Fruit fly (Drosophila melanogaster) whole organism, embryonic: ENCODE data around the gene Aprt.

Source experiments
- B-H2 ChIP-seq: fragments of 200-800 bp; sonication (Bioruptor generic); optimal IDR thresholded peaks from 2 replicates; lab custom pipeline; 2018; ENCODE audit warnings: missing biosample characterization, mild to moderate bottlenecking, missing genetic modification characterization
- CG1024 ChIP-seq: fragments of 200-800 bp; sonication (Bioruptor generic); IDR thresholded peaks from 2 replicates; pipeline ENCODE4 v1.3.6; 2022; ENCODE audit warnings: missing biosample characterization, missing genetic modification characterization
- CG11695 ChIP-seq: fragments of 200-800 bp; sonication (Bioruptor generic); IDR thresholded peaks from 3 replicates; pipeline ENCODE4 v1.3.6; 2022; ENCODE audit warnings: missing biosample characterization, missing genetic modification characterization
- CG12769 ChIP-seq: fragments of 200-800 bp; sonication (Bioruptor generic); optimal IDR thresholded peaks from 2 replicates; lab custom pipeline; 2019; ENCODE audit warnings: missing biosample characterization, mild to moderate bottlenecking, missing genetic modification characterization, moderate library complexity
- CG13287 ChIP-seq: fragments of 200-800 bp; sonication (Bioruptor generic); IDR thresholded peaks from 2 replicates; pipeline ENCODE4 v1.3.6; 2022; ENCODE audit warnings: missing biosample characterization, missing genetic modification characterization; ENCODE audit not compliant: partially characterized antibody
- CG13894 ChIP-seq: fragments of 200-800 bp; sonication (Bioruptor generic); optimal IDR thresholded peaks from 3 replicates; lab custom pipeline; 2018; ENCODE audit warnings: missing biosample characterization, mild to moderate bottlenecking, missing genetic modification characterization, moderate library complexity
- CG14014 ChIP-seq: fragments of 200-800 bp; sonication (Bioruptor generic); IDR thresholded peaks from 2 replicates; pipeline ENCODE4 v1.3.6; 2022; ENCODE audit warnings: missing biosample characterization, missing genetic modification characterization
- CG1603 ChIP-seq: fragments of 200-800 bp; sonication (Bioruptor generic); optimal IDR thresholded peaks from 2 replicates; lab custom pipeline; 2019; ENCODE audit warnings: missing biosample characterization, mild to moderate bottlenecking, missing genetic modification characterization, moderate library complexity
- CG1647 ChIP-seq: fragments of 200-800 bp; sonication (Bioruptor generic); optimal IDR thresholded peaks from 3 replicates; lab custom pipeline; 2016; ENCODE audit warnings: missing biosample characterization, missing genetic modification characterization
- CG16813 ChIP-seq: fragments of 200-800 bp; sonication (Bioruptor generic); IDR thresholded peaks from 3 replicates; pipeline ENCODE4 v1.3.6; 2022; ENCODE audit warnings: missing biosample characterization, missing genetic modification characterization; ENCODE audit not compliant: partially characterized antibody
- CG16815 ChIP-seq: fragments of 200-800 bp; sonication (Bioruptor generic); optimal IDR thresholded peaks from 3 replicates; lab custom pipeline; 2017; ENCODE audit warnings: missing biosample characterization, mild to moderate bottlenecking, missing genetic modification characterization
- CG17385 ChIP-seq: fragments of 200-800 bp; sonication (Bioruptor generic); optimal IDR thresholded peaks from 3 replicates; lab custom pipeline; 2018; ENCODE audit warnings: missing biosample characterization, mild to moderate bottlenecking, missing genetic modification characterization
- CG17612 ChIP-seq: fragments of 200-800 bp; sonication (Bioruptor generic); IDR thresholded peaks from 2 replicates; pipeline ENCODE4 v1.3.6; 2022; ENCODE audit warnings: missing biosample characterization, missing genetic modification characterization
- CG18011 ChIP-seq: fragments of 200-800 bp; sonication (Bioruptor generic); optimal IDR thresholded peaks from 2 replicates; lab custom pipeline; 2017; ENCODE audit warnings: missing biosample characterization, missing genetic modification characterization, mild to moderate bottlenecking, moderate library complexity, missing genotype
- CG2889 ChIP-seq: fragments of 200-800 bp; sonication (Bioruptor generic); IDR thresholded peaks from 3 replicates; pipeline ENCODE4 v1.3.6; 2022; ENCODE audit warnings: missing biosample characterization, missing genetic modification characterization
- CG32767 ChIP-seq: fragments of 200-800 bp; sonication (Bioruptor generic); IDR thresholded peaks from 2 replicates; pipeline ENCODE4 v1.3.6; 2022; ENCODE audit warnings: missing biosample characterization, missing genetic modification characterization
- CG3407 ChIP-seq: fragments of 200-800 bp; sonication (Bioruptor generic); optimal IDR thresholded peaks from 2 replicates; lab custom pipeline; 2018; ENCODE audit warnings: missing biosample characterization, mild to moderate bottlenecking, missing genetic modification characterization
- CG42726 ChIP-seq: fragments of 200-800 bp; sonication (Bioruptor generic); IDR thresholded peaks from 2 replicates; pipeline ENCODE4 v1.3.6; 2022; ENCODE audit warnings: missing biosample characterization, missing genetic modification characterization; ENCODE audit not compliant: partially characterized antibody
- CG5953 ChIP-seq: fragments of 200-800 bp; sonication (Bioruptor generic); IDR thresholded peaks from 2 replicates; pipeline ENCODE4 v1.3.6; 2022; ENCODE audit warnings: missing biosample characterization, missing genetic modification characterization
- CG6272 ChIP-seq: fragments of 200-800 bp; sonication (Bioruptor generic); IDR thresholded peaks from 2 replicates; pipeline ENCODE4 v1.3.6; 2022; ENCODE audit warnings: missing biosample characterization, missing genetic modification characterization
- CG6654 ChIP-seq: fragments of 200-800 bp; sonication (Bioruptor generic); optimal IDR thresholded peaks from 2 replicates; lab custom pipeline; 2017; ENCODE audit warnings: missing biosample characterization, mild to moderate bottlenecking, missing genetic modification characterization
- CG7963 ChIP-seq: fragments of 200-800 bp; sonication (Bioruptor generic); IDR thresholded peaks from 3 replicates; pipeline ENCODE4 v1.3.6; 2022; ENCODE audit warnings: missing biosample characterization, missing genetic modification characterization; ENCODE audit not compliant: partially characterized antibody
- CG8359 ChIP-seq: fragments of 200-800 bp; sonication (Bioruptor generic); optimal IDR thresholded peaks from 2 replicates; lab custom pipeline; 2017; ENCODE audit warnings: missing biosample characterization, mild to moderate bottlenecking, missing genetic modification characterization, borderline replicate concordance
- CG9932 ChIP-seq: fragments of 200-800 bp; sonication (Bioruptor generic); IDR thresholded peaks from 2 replicates; pipeline ENCODE4 v1.3.6; 2022; ENCODE audit warnings: missing biosample characterization, missing genetic modification characterization
- Dref ChIP-seq: fragments of 200-800 bp; sonication (Bioruptor generic); IDR thresholded peaks from 2 replicates; pipeline ENCODE4 v1.3.6; 2022; ENCODE audit warnings: missing biosample characterization, missing genetic modification characterization
- Fer1 ChIP-seq: fragments of 200-800 bp; sonication (Bioruptor generic); optimal IDR thresholded peaks from 2 replicates; lab custom pipeline; 2017; ENCODE audit warnings: missing biosample characterization, mild to moderate bottlenecking, missing genetic modification characterization
- GATAe ChIP-seq: fragments of 200-800 bp; sonication (Bioruptor generic); conservative IDR thresholded peaks from 2 replicates; pipeline ENCODE4 v1.3.6; 2022; ENCODE audit warnings: missing biosample characterization, missing genetic modification characterization
- Hr51 ChIP-seq, 2 experiments: fragments of 200-800 bp; sonication (Bioruptor generic); optimal IDR thresholded peaks; 2 replicates in 1 of 2; 3 replicates in 1 of 2; lab custom pipeline; 2016 to 2018; ENCODE audit warnings: missing biosample characterization in 2 of 2, missing genetic modification characterization in 2 of 2, mild to moderate bottlenecking in 1 of 2, moderate library complexity in 1 of 2
- Kr ChIP-seq: fragments of 200-800 bp; sonication (Bioruptor generic); optimal IDR thresholded peaks from 2 replicates; lab custom pipeline; 2017; ENCODE audit warnings: missing biosample characterization, mild to moderate bottlenecking, missing genetic modification characterization
- Mes4 ChIP-seq: fragments of 200-800 bp; sonication (Bioruptor generic); optimal IDR thresholded peaks from 2 replicates; lab custom pipeline; 2016; ENCODE audit warnings: missing biosample characterization, missing genetic modification characterization
- Pdp1 ChIP-seq, 2 experiments: fragments of 200-800 bp; sonication (Bioruptor generic); optimal IDR thresholded peaks; 3 replicates each; lab custom pipeline; 2016; ENCODE audit warnings: missing biosample characterization in 2 of 2, missing genetic modification characterization in 2 of 2, mild to moderate bottlenecking in 1 of 2, moderate library complexity in 1 of 2
- Sry-β ChIP-seq: fragments of 200-800 bp; sonication (Bioruptor generic); optimal IDR thresholded peaks from 2 replicates; lab custom pipeline; 2018; ENCODE audit warnings: missing biosample characterization, mild to moderate bottlenecking, missing genetic modification characterization, moderate library complexity
- Sry-δ ChIP-seq: fragments of 200-800 bp; sonication (Bioruptor generic); optimal IDR thresholded peaks from 2 replicates; lab custom pipeline; 2016; ENCODE audit warnings: missing biosample characterization, missing genetic modification characterization
- Taf1 ChIP-seq: fragments of 200-800 bp; sonication (Bioruptor generic); IDR thresholded peaks from 2 replicates; pipeline ENCODE4 v1.3.6; 2022; ENCODE audit warnings: missing biosample characterization, missing genetic modification characterization
- cad ChIP-seq: fragments of >200 bp; optimal IDR thresholded peaks from 2 replicates; lab custom pipeline; 2017; ENCODE audit warnings: missing biosample characterization, missing genetic modification characterization
- cg ChIP-seq: fragments of 200-800 bp; sonication (Bioruptor generic); optimal IDR thresholded peaks from 3 replicates; lab custom pipeline; 2019; ENCODE audit warnings: missing biosample characterization, mild to moderate bottlenecking, missing genetic modification characterization, moderate library complexity
- dpn ChIP-seq, 2 experiments: fragments of 200-800 bp; sonication (Bioruptor generic); optimal IDR thresholded peaks; 3 replicates each; lab custom pipeline; 2016; ENCODE audit warnings: missing biosample characterization in 2 of 2, missing genetic modification characterization in 2 of 2
- eyg ChIP-seq: fragments of 200-800 bp; sonication (Bioruptor generic); optimal IDR thresholded peaks from 3 replicates; lab custom pipeline; 2016; ENCODE audit warnings: missing biosample characterization, missing genetic modification characterization
- kah ChIP-seq: fragments of 200-800 bp; sonication (Bioruptor generic); optimal IDR thresholded peaks from 2 replicates; lab custom pipeline; 2018; ENCODE audit warnings: missing biosample characterization, mild to moderate bottlenecking, missing genetic modification characterization
- nau ChIP-seq: fragments of 200-800 bp; sonication (Bioruptor generic); optimal IDR thresholded peaks from 3 replicates; lab custom pipeline; 2017; ENCODE audit warnings: missing biosample characterization, mild to moderate bottlenecking, missing genetic modification characterization, missing genetic modification reagents
- pan ChIP-seq, 4 experiments: fragments of >200 bp in 3 of 4; fragments of 200-800 bp in 1 of 4; sonication (Bioruptor generic) in 1 of 4; optimal IDR thresholded peaks in 3 of 4; IDR thresholded peaks in 1 of 4; 2 replicates each; pipeline versions ENCODE4 v1.3.6 to Lab custom; 2017 to 2022; ENCODE audit warnings: missing biosample characterization in 2 of 4, missing genetic modification characterization in 2 of 4, mixed read lengths in 1 of 4
- schlank ChIP-seq: fragments of 200-800 bp; sonication (Bioruptor generic); optimal IDR thresholded peaks from 2 replicates; lab custom pipeline; 2018; ENCODE audit warnings: missing biosample characterization, mild to moderate bottlenecking, missing genetic modification characterization
- sisA ChIP-seq: fragments of 200-800 bp; sonication (Bioruptor generic); IDR thresholded peaks from 2 replicates; pipeline ENCODE4 v1.3.6; 2022; ENCODE audit warnings: missing biosample characterization, missing genetic modification characterization
- so ChIP-seq: fragments of 200-800 bp; sonication (Bioruptor generic); IDR thresholded peaks from 3 replicates; pipeline ENCODE4 v1.3.6; 2022; ENCODE audit warnings: missing biosample characterization, missing genetic modification characterization
- ssp ChIP-seq: fragments of 200-800 bp; sonication (Bioruptor generic); IDR thresholded peaks from 2 replicates; pipeline ENCODE4 v1.3.6; 2022; ENCODE audit warnings: missing biosample characterization, missing genetic modification characterization
- tio ChIP-seq: fragments of 200-800 bp; sonication (Bioruptor generic); optimal IDR thresholded peaks from 2 replicates; lab custom pipeline; 2017; ENCODE audit warnings: missing biosample characterization, missing genetic modification characterization, inconsistent platforms
- toy ChIP-seq: fragments of 200-800 bp; sonication (Bioruptor generic); IDR thresholded peaks from 2 replicates; pipeline ENCODE4 v1.3.6; 2022; ENCODE audit warnings: missing biosample characterization, missing genetic modification characterization
- trh ChIP-seq: fragments of 200-800 bp; sonication (Bioruptor generic); optimal IDR thresholded peaks from 2 replicates; lab custom pipeline; 2016; ENCODE audit warnings: missing biosample characterization, missing genetic modification characterization
- unpg ChIP-seq: fragments of 200-800 bp; sonication (Bioruptor generic); optimal IDR thresholded peaks from 3 replicates; lab custom pipeline; 2018; ENCODE audit warnings: missing biosample characterization, mild to moderate bottlenecking, missing genetic modification characterization, moderate library complexity

Gene Aprt

dm6 chr3L:1876215-1876625 is 8.6 kb downstream of the Aprt start, which contains the start of gene dre4 (continued):
- TF ChIP-seq kah (GFP tag; lab: Kevin White, UChicago) (no peak), tio (GFP tag; lab: Kevin White, UChicago) (no peak), CG17385 (GFP tag; lab: Kevin White, UChicago) (peak; percentile 98), unpg (peak; percentile 79), CG9932 (GFP tag; lab: Robert Waterston, UW) (peak; percentile 77), CG17612 (GFP tag; lab: Robert Waterston, UW) (no peak), schlank (peak; percentile 29), CG6654 (GFP tag; lab: Kevin White, UChicago) (peak; percentile 38), Hr51 (GFP tag; optimal IDR thresholded peaks at IDR 0.05; lab: Kevin White, UChicago) (peak; percentile 58 to 78), CG18011 (GFP tag; lab: Kevin White, UChicago) (peak; percentile 47), Fer1 (GFP tag; lab: Kevin White, UChicago) (peak; percentile 80), CG5953 (GFP tag; lab: Robert Waterston, UW) (peak; percentile 36; the same call in 1 of the 2 replicates), CG14014 (GFP tag; lab: Robert Waterston, UW) (peak; percentile 81), CG11695 (GFP tag; lab: Robert Waterston, UW) (peak; percentile 62), CG6272 (peak; percentile 47; the same call in 1 of the 2 replicates), GATAe (GFP tag; lab: Robert Waterston, UW) (no peak), CG13894 (peak; percentile 49), trh (no peak), CG16813 (GFP tag; lab: Robert Waterston, UW) (0 out of 3 replicates have a peak, but pooled peaks have one; percentile 39), CG16815 (GFP tag; lab: Kevin White, UChicago) (peak; percentile 10), CG1647 (peak; percentile 55), toy (GFP tag; lab: Robert Waterston, UW) (no peak), CG8359 (GFP tag; lab: Kevin White, UChicago) (no peak), dpn (GFP tag; optimal IDR thresholded peaks at IDR 0.05; lab: Kevin White, UChicago) (peak; percentile 77 to 80), CG42726 (GFP tag; lab: Robert Waterston, UW) (no peak), Mes4 (GFP tag; lab: Kevin White, UChicago) (peak; percentile 52), CG1603 (peak; percentile 83), so (GFP tag; lab: Robert Waterston, UW) (peak; percentile 75), Sry-δ (peak; percentile 61), eyg (GFP tag; lab: Kevin White, UChicago) (peak; percentile 46), cad (GFP tag; lab: Kevin White, UChicago) (no peak), CG1024 (GFP tag; lab: Robert Waterston, UW) (peak; percentile 49; the same call in 1 of the 2 replicates), Kr (GFP tag; lab: Kevin White, UChicago) (no peak), Dref (GFP tag; lab: Robert Waterston, UW) (0 out of 2 replicates have a peak, but pooled peaks have one; percentile 22), Taf1 (GFP tag; lab: Robert Waterston, UW) (peak; percentile 57), CG7963 (GFP tag; lab: Robert Waterston, UW) (no peak), B-H2 (GFP tag; lab: Kevin White, UChicago) (no peak), nau (GFP tag; lab: Kevin White, UChicago) (no peak), CG3407 (GFP tag; lab: Kevin White, UChicago) (peak; percentile 51), CG2889 (GFP tag; lab: Robert Waterston, UW) (peak; percentile 59; the same call in 1 of the 3 replicates), ssp (peak; percentile 56), Sry-β (GFP tag; lab: Kevin White, UChicago) (no peak), pan (optimal IDR thresholded peaks at IDR 0.05; lab: Kevin White, UChicago) (no peak), pan (GFP tag; optimal IDR thresholded peaks at IDR 0.05 in 1 of 2, IDR thresholded peaks at IDR 0.05 in 1 of 2) (peak in 1 of 2 experiments; percentile 68), CG13287 (peak; percentile 66), sisA (GFP tag; lab: Robert Waterston, UW) (peak; percentile 51; the same call in 1 of the 2 replicates), CG12769 (peak; percentile 66), Pdp1 (GFP tag; optimal IDR thresholded peaks at IDR 0.05; lab: Kevin White, UChicago) (peak; percentile 71 to 72), cg (GFP tag; lab: Kevin White, UChicago) (no peak), CG32767 (GFP tag; lab: Robert Waterston, UW) (0 out of 2 replicates have a peak, but pooled peaks have one; percentile 28)
